Fruit fly (Drosophila melanogaster): ENCODE measurements around the gene CG33189.

dm6 chr3R:8801126-8801762, 20.7 kb upstream of the CG33189 start, which contains the start of the genes Pif1A, Pif1B and CCT7:
- TF ChIP-seq CG8478 (optimal IDR thresholded peaks at IDR 0.05) = no peak
- TF ChIP-seq usp (GFP tag; optimal IDR thresholded peaks at IDR 0.05) = no peak
- TF ChIP-seq pan (optimal IDR thresholded peaks at IDR 0.05) = no peak
- no peak for TF ChIP-seq Dll (optimal IDR thresholded peaks at IDR 0.05)
